Fruit fly (Drosophila melanogaster): ENCODE results near the gene CG9458.

dm6 chr3R:9821091-9821490 lies 1.4 kb upstream of the CG9458 start, which contains the start of gene CG42857:
- no peak for TF ChIP-seq CG18476 (GFP tag; optimal IDR thresholded peaks at IDR 0.05)
- TF ChIP-seq CG4730 (GFP tag; IDR thresholded peaks at IDR 0.05), result no peak
- TF ChIP-seq CG10431 (GFP tag; optimal IDR thresholded peaks at IDR 0.05), result no peak
- TF ChIP-seq CkIIα-i1 (GFP tag; IDR thresholded peaks at IDR 0.05), result no peak
